Worm (Caenorhabditis elegans) whole organism, late embryonic: Measurements from ENCODE around the gene Y82E9BL.3.

Source experiments
- C08G9.2 ChIP-seq: sonication (generic microtip); optimal IDR thresholded peaks from 2 replicates; lab custom pipeline; 2016; ENCODE audit warnings: mild to moderate bottlenecking, missing genetic modification characterization, moderate library complexity, missing compliant biosample characterization
- F13H6.1 ChIP-seq: sonication (generic microtip); optimal IDR thresholded peaks from 2 replicates; lab custom pipeline; 2016; ENCODE audit warnings: missing genetic modification characterization, missing compliant biosample characterization
- K09A11.1 ChIP-seq: sonication (generic microtip); optimal IDR thresholded peaks from 2 replicates; lab custom pipeline; 2017; ENCODE audit warnings: antibody characterized with exemption, mild to moderate bottlenecking, missing genetic modification characterization, missing compliant biosample characterization; ENCODE audit not compliant: insufficient read depth
- Y22D7AL.16 ChIP-seq: sonication (generic microtip); optimal IDR thresholded peaks from 2 replicates; lab custom pipeline; 2016; ENCODE audit warnings: missing genetic modification characterization, missing compliant biosample characterization
- ama-1 ChIP-seq: fragments of 150-350 bp; optimal IDR thresholded peaks from 2 replicates; lab custom pipeline; 2014
- ceh-14 ChIP-seq: sonication (generic microtip); optimal IDR thresholded peaks from 2 replicates; lab custom pipeline; 2016; ENCODE audit warnings: missing genotype, missing genetic modification characterization, missing compliant biosample characterization
- ceh-22 ChIP-seq: sonication (generic microtip); optimal IDR thresholded peaks from 2 replicates; lab custom pipeline; 2017; ENCODE audit warnings: missing biosample characterization, missing genetic modification characterization
- ceh-24 ChIP-seq: sonication (generic microtip); optimal IDR thresholded peaks from 2 replicates; lab custom pipeline; 2016; ENCODE audit warnings: mild to moderate bottlenecking, missing genetic modification characterization, missing compliant biosample characterization
- ceh-31 ChIP-seq: sonication (generic microtip); optimal IDR thresholded peaks from 2 replicates; lab custom pipeline; 2016; ENCODE audit warnings: missing genetic modification characterization, missing compliant biosample characterization
- ceh-34 ChIP-seq: sonication (generic microtip); optimal IDR thresholded peaks from 2 replicates; lab custom pipeline; 2016; ENCODE audit warnings: mild to moderate bottlenecking, missing genetic modification characterization, missing compliant biosample characterization
- ceh-48 ChIP-seq: sonication (generic microtip); optimal IDR thresholded peaks from 2 replicates; lab custom pipeline; 2016; ENCODE audit warnings: missing genetic modification characterization, inconsistent platforms, missing compliant biosample characterization
- dve-1 ChIP-seq: sonication (generic microtip); optimal IDR thresholded peaks from 2 replicates; lab custom pipeline; 2017; ENCODE audit warnings: antibody characterized with exemption, mild to moderate bottlenecking, missing genetic modification characterization, missing compliant biosample characterization
- elt-2 ChIP-seq: sonication (generic microtip); optimal IDR thresholded peaks from 2 replicates; lab custom pipeline; 2016; ENCODE audit warnings: missing genetic modification reagents, missing genetic modification characterization, missing compliant biosample characterization
- ets-4 ChIP-seq: sonication (generic microtip); optimal IDR thresholded peaks from 2 replicates; lab custom pipeline; 2016; ENCODE audit warnings: missing genetic modification characterization, missing compliant biosample characterization
- eyg-1 ChIP-seq: sonication (generic microtip); optimal IDR thresholded peaks from 2 replicates; lab custom pipeline; 2016; ENCODE audit warnings: missing genotype, missing genetic modification characterization, missing compliant biosample characterization
- fax-1 ChIP-seq: sonication (generic microtip); optimal IDR thresholded peaks from 2 replicates; lab custom pipeline; 2016; ENCODE audit warnings: missing genotype, missing genetic modification characterization, missing compliant biosample characterization
- fkh-10 ChIP-seq: fragments of 150-350 bp; optimal IDR thresholded peaks from 2 replicates; lab custom pipeline; 2014; ENCODE audit warnings: missing biosample characterization, missing genetic modification reagents, missing genetic modification characterization
- fkh-6 ChIP-seq: sonication (generic microtip); optimal IDR thresholded peaks from 2 replicates; lab custom pipeline; 2016; ENCODE audit warnings: missing genetic modification characterization, missing compliant biosample characterization
- hlh-30 ChIP-seq: sonication (generic microtip); optimal IDR thresholded peaks from 2 replicates; lab custom pipeline; 2017; ENCODE audit warnings: antibody characterized with exemption, missing genetic modification characterization, missing compliant biosample characterization; ENCODE audit not compliant: insufficient read depth
- hlh-6 ChIP-seq: sonication (generic microtip); optimal IDR thresholded peaks from 2 replicates; lab custom pipeline; 2016; ENCODE audit warnings: missing genotype, missing genetic modification characterization, missing compliant biosample characterization
- hlh-8 ChIP-seq: sonication (generic microtip); optimal IDR thresholded peaks from 2 replicates; lab custom pipeline; 2016; ENCODE audit warnings: missing genotype, missing genetic modification characterization, missing compliant biosample characterization
- lin-11 ChIP-seq: fragments of 200-800 bp; sonication (Bioruptor generic); optimal IDR thresholded peaks from 2 replicates; lab custom pipeline; 2018; ENCODE audit warnings: mild to moderate bottlenecking, missing genetic modification characterization, missing compliant biosample characterization
- nfya-1 ChIP-seq: sonication (generic microtip); optimal IDR thresholded peaks from 2 replicates; lab custom pipeline; 2017; ENCODE audit warnings: missing genetic modification characterization, mild to moderate bottlenecking, missing compliant biosample characterization, antibody characterized with exemption, moderate library complexity
- nhr-232 ChIP-seq: sonication (generic microtip); optimal IDR thresholded peaks from 2 replicates; lab custom pipeline; 2016; ENCODE audit warnings: missing genetic modification characterization, missing compliant biosample characterization
- pag-3 ChIP-seq: sonication (generic microtip); optimal IDR thresholded peaks from 2 replicates; lab custom pipeline; 2016; ENCODE audit warnings: missing compliant biosample characterization, missing genetic modification characterization, borderline replicate concordance
- pat-9 ChIP-seq: fragments of 200-800 bp; sonication (Bioruptor generic); optimal IDR thresholded peaks from 2 replicates; lab custom pipeline; 2018; ENCODE audit warnings: mild to moderate bottlenecking, missing genetic modification characterization, moderate library complexity, missing compliant biosample characterization
- pax-1 ChIP-seq: fragments of 150-350 bp; optimal IDR thresholded peaks from 2 replicates; lab custom pipeline; 2014; ENCODE audit warnings: missing biosample characterization, missing genetic modification characterization
- pha-2 ChIP-seq: sonication (generic microtip); optimal IDR thresholded peaks from 2 replicates; lab custom pipeline; 2017; ENCODE audit warnings: mild to moderate bottlenecking, missing genetic modification characterization, missing compliant biosample characterization
- pqm-1 ChIP-seq: sonication (generic microtip); optimal IDR thresholded peaks from 2 replicates; lab custom pipeline; 2016; ENCODE audit warnings: missing genetic modification characterization, missing compliant biosample characterization
- sox-4 ChIP-seq: sonication (generic microtip); optimal IDR thresholded peaks from 2 replicates; lab custom pipeline; 2017; ENCODE audit warnings: mild to moderate bottlenecking, missing genetic modification characterization, inconsistent platforms, missing compliant biosample characterization
- syd-9 ChIP-seq: sonication (generic microtip); optimal IDR thresholded peaks from 2 replicates; lab custom pipeline; 2016; ENCODE audit warnings: mild to moderate bottlenecking, missing genetic modification characterization, moderate library complexity, missing compliant biosample characterization
- tbx-2 ChIP-seq: sonication (generic microtip); optimal IDR thresholded peaks from 2 replicates; lab custom pipeline; 2016; ENCODE audit warnings: missing genetic modification characterization, missing compliant biosample characterization
- tbx-7 ChIP-seq: sonication (generic microtip); optimal IDR thresholded peaks from 2 replicates; lab custom pipeline; 2016; ENCODE audit warnings: missing genotype, missing genetic modification characterization, missing compliant biosample characterization
- ttx-3 ChIP-seq: sonication (generic microtip); optimal IDR thresholded peaks from 2 replicates; lab custom pipeline; 2016; ENCODE audit warnings: missing genetic modification reagents, missing genetic modification characterization, missing compliant biosample characterization
- unc-3 ChIP-seq, 2 experiments: fragments of 200-800 bp in 1 of 2; sonication (Bioruptor generic) in 1 of 2; sonication (generic microtip) in 1 of 2; conservative IDR thresholded peaks in 1 of 2; optimal IDR thresholded peaks in 1 of 2; 2 replicates each; pipeline versions ENCODE4 v1.3.6 to Lab custom; 2016 to 2022; ENCODE audit warnings: missing compliant biosample characterization in 2 of 2, missing genetic modification characterization in 2 of 2, missing genetic modification reagents in 1 of 2
- unc-55 ChIP-seq: sonication (generic microtip); optimal IDR thresholded peaks from 2 replicates; lab custom pipeline; 2017; ENCODE audit warnings: missing biosample characterization, missing genetic modification reagents, missing genetic modification characterization
- unc-86 ChIP-seq: sonication (generic microtip); optimal IDR thresholded peaks from 2 replicates; lab custom pipeline; 2016; ENCODE audit warnings: missing genetic modification characterization, missing compliant biosample characterization
- ztf-16 ChIP-seq: sonication (generic microtip); optimal IDR thresholded peaks from 2 replicates; lab custom pipeline; 2017; ENCODE audit warnings: missing genetic modification characterization, missing compliant biosample characterization

Y82E9BL.3 gene

ce11 chrIII:1347003-1347402, 3.6 kb downstream of the Y82E9BL.3 start:
- TF ChIP-seq pha-2 (tag; lab: Kevin White, UChicago) (no peak), ceh-24 (tag; lab: Kevin White, UChicago) (no peak), pax-1 (tag; lab: Kevin White, UChicago) (no peak), hlh-8 (no peak), elt-2 (tag; lab: Kevin White, UChicago) (no peak), F13H6.1 (tag; lab: Kevin White, UChicago) (no peak), ama-1 (lab: Kevin White, UChicago) (no peak), ceh-31 (no peak), syd-9 (tag; lab: Kevin White, UChicago) (no peak), ceh-22 (tag; lab: Kevin White, UChicago) (no peak), fkh-6 (tag; lab: Kevin White, UChicago) (no peak), unc-3 (GFP tag; conservative IDR thresholded peaks at IDR 0.05; lab: Robert Waterston, UW) (no peak), unc-3 (tag; optimal IDR thresholded peaks at IDR 0.05; lab: Kevin White, UChicago) (no peak)

- no peak for TF ChIP-seq unc-3 (GFP tag; conservative IDR thresholded peaks at IDR 0.05; lab: Robert Waterston, UW)
- TF ChIP-seq unc-3 (tag; optimal IDR thresholded peaks at IDR 0.05; lab: Kevin White, UChicago): no peak
- no peak for TF ChIP-seq ceh-24 (tag; lab: Kevin White, UChicago)
- TF ChIP-seq tbx-2: no peak
- no peak for TF ChIP-seq ama-1 (lab: Kevin White, UChicago)
- no peak for TF ChIP-seq ceh-48 (tag; lab: Kevin White, UChicago)
- no peak for TF ChIP-seq sox-4
- no peak for TF ChIP-seq ztf-16 (tag; lab: Kevin White, UChicago)
- TF ChIP-seq K09A11.1: no peak
- no peak for TF ChIP-seq dve-1 (tag; lab: Kevin White, UChicago)
- TF ChIP-seq pqm-1: no peak
- no peak for TF ChIP-seq pag-3 (tag; lab: Kevin White, UChicago)
- TF ChIP-seq ttx-3 (tag; lab: Kevin White, UChicago): no peak
- TF ChIP-seq fkh-10 (GFP tag; lab: Kevin White, UChicago): no peak
- TF ChIP-seq ceh-34: no peak
- no peak for TF ChIP-seq hlh-6 (tag; lab: Kevin White, UChicago)
- TF ChIP-seq ceh-14: no peak
- TF ChIP-seq nfya-1 (tag; lab: Kevin White, UChicago): no peak
- TF ChIP-seq unc-86: no peak
- no peak for TF ChIP-seq hlh-8
- TF ChIP-seq pat-9 (tag; lab: Kevin White, UChicago): no peak
Observed at ce11 chrIII:1345694-1346093, 5.0 kb downstream of the Y82E9BL.3 start, which contains the start of gene Y82E9BL.6. TSS of gene Y82E9BL.6 (minus strand) at chrIII:1345794.

ce11 chrIII:1342919-1343419, 7.7 kb downstream of the Y82E9BL.3 start, which contains the start of gene fbxa-27:
TSS of gene fbxa-27 (plus strand) at chrIII:1342969.
- TF ChIP-seq elt-2 (tag; lab: Kevin White, UChicago): no peak
- no peak for TF ChIP-seq C08G9.2 (tag; lab: Kevin White, UChicago)
- no peak for TF ChIP-seq ets-4 (tag; lab: Kevin White, UChicago)
- TF ChIP-seq Y22D7AL.16: no peak
- TF ChIP-seq nhr-232 (tag; lab: Kevin White, UChicago): no peak
- TF ChIP-seq hlh-30 (tag; lab: Kevin White, UChicago): no peak
- TF ChIP-seq pag-3 (tag; lab: Kevin White, UChicago): no peak
- no peak for TF ChIP-seq lin-11 (tag; lab: Kevin White, UChicago)
- TF ChIP-seq ceh-14: no peak
- TF ChIP-seq eyg-1 (tag; lab: Kevin White, UChicago): no peak
- TF ChIP-seq ztf-16 (tag; lab: Kevin White, UChicago): no peak
- TF ChIP-seq sox-4: no peak
- no peak for TF ChIP-seq pax-1 (tag; lab: Kevin White, UChicago)
- TF ChIP-seq tbx-7: no peak
- TF ChIP-seq dve-1 (tag; lab: Kevin White, UChicago): no peak
- no peak for TF ChIP-seq fax-1 (tag; lab: Kevin White, UChicago)
- no peak for TF ChIP-seq ama-1 (lab: Kevin White, UChicago)
- TF ChIP-seq unc-55 (GFP tag; lab: Kevin White, UChicago): no peak
